Fruit fly (Drosophila melanogaster): ENCODE results near the gene Nsun2.

DNA sequence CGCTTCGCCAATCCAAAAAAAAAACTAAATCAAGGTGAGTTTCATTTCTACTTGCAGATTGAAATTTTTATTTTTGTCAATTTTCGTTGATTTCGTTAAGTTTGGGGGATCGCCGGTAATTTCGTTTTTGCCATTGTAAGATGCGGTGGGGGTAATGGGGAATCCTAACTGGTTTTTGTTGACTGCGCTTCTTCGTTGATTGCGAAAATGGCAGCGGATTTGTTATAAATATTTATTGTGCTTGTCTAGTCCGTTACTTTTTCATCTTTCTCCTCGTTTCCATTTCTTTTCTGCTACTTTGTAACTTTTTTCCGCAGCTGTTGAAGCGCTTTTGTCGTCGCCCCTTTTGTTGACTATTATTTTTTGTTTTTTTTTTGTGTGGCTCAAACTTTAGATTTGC lies 7.3 kb downstream of the Nsun2 start:
- TF ChIP-seq pan (optimal IDR thresholded peaks at IDR 0.05) (no peak), EcR (GFP tag; optimal IDR thresholded peaks at IDR 0.05) (no peak), psq (optimal IDR thresholded peaks at IDR 0.05) (no peak), Dll (optimal IDR thresholded peaks at IDR 0.05) (no peak), CG8478 (optimal IDR thresholded peaks at IDR 0.05) (no peak), usp (GFP tag; optimal IDR thresholded peaks at IDR 0.05) (no peak)

Data from whole organism.